Worm (Caenorhabditis elegans) whole organism, L4 larva: ENCODE results near the gene C42D4.13.
A peak's percentile ranks its signal among the peaks of the same experiment; 100 is the strongest.

ENCODE experiments used
- D1046.2 ChIP-seq: fragments of 200-800 bp; sonication (Bioruptor generic); IDR thresholded peaks from 2 replicates; pipeline ENCODE4 v1.3.6; 2022; ENCODE audit warnings: missing genetic modification characterization, missing compliant biosample characterization
- T20F7.1 ChIP-seq: fragments of 200-800 bp; sonication (Bioruptor generic); optimal IDR thresholded peaks from 2 replicates; lab custom pipeline; 2018; ENCODE audit warnings: mild to moderate bottlenecking, missing genetic modification characterization, missing compliant biosample characterization
- Y5F2A.4 ChIP-seq: fragments of 200-800 bp; sonication (Bioruptor generic); optimal IDR thresholded peaks from 2 replicates; lab custom pipeline; 2018; ENCODE audit warnings: mild to moderate bottlenecking, missing genetic modification characterization, missing compliant biosample characterization
- Y75B8A.6 ChIP-seq: fragments of 200-800 bp; sonication (Bioruptor generic); IDR thresholded peaks from 2 replicates; pipeline ENCODE4 v1.3.6; 2022; ENCODE audit warnings: missing genetic modification reagents, missing genetic modification characterization, missing compliant biosample characterization
- aha-1 ChIP-seq: fragments of 150-350 bp; peaks from one replicate; lab custom pipeline; 2014; ENCODE audit warnings: missing biosample characterization, missing genetic modification characterization
- ama-1 ChIP-seq: fragments of 150-350 bp; optimal IDR thresholded peaks from 2 replicates; lab custom pipeline; 2014; ENCODE audit warnings: inconsistent platforms, mixed read lengths
- attf-4 ChIP-seq: sonication (generic microtip); optimal IDR thresholded peaks from 3 replicates; lab custom pipeline; 2017; ENCODE audit warnings: missing biosample characterization, missing genetic modification characterization
- cey-2 ChIP-seq: sonication (generic microtip); optimal IDR thresholded peaks from 3 replicates; lab custom pipeline; 2017; ENCODE audit warnings: missing genetic modification characterization, mild to moderate bottlenecking, missing compliant biosample characterization, antibody characterized with exemption, borderline replicate concordance; ENCODE audit not compliant: insufficient read depth
- ctbp-1 ChIP-seq: fragments of 200-800 bp; sonication (Bioruptor generic); IDR thresholded peaks from 2 replicates; pipeline ENCODE4 v1.3.6; 2022; ENCODE audit warnings: missing genetic modification reagents, missing genetic modification characterization, missing compliant biosample characterization
- daf-16 ChIP-seq, 3 experiments: sonication (generic microtip); optimal IDR thresholded peaks; 2 replicates each; lab custom pipeline; 2016 to 2017; ENCODE audit warnings: missing genetic modification characterization in 3 of 3, missing genetic modification reagents in 3 of 3, mild to moderate bottlenecking in 2 of 3, missing compliant biosample characterization in 2 of 3, missing biosample characterization in 1 of 3, moderate library complexity in 1 of 3
- dpl-1 ChIP-seq: fragments of 150-350 bp; optimal IDR thresholded peaks from 2 replicates; lab custom pipeline; 2014; ENCODE audit warnings: missing biosample characterization, missing genetic modification reagents, missing genetic modification characterization
- duxl-1 ChIP-seq: sonication (generic microtip); optimal IDR thresholded peaks from 2 replicates; lab custom pipeline; 2016; ENCODE audit warnings: mild to moderate bottlenecking, missing genetic modification characterization, moderate library complexity, missing compliant biosample characterization; ENCODE audit not compliant: poor library complexity
- dve-1 ChIP-seq: sonication (generic microtip); optimal IDR thresholded peaks from 2 replicates; lab custom pipeline; 2017; ENCODE audit warnings: antibody characterized with exemption, mild to moderate bottlenecking, missing genetic modification characterization, missing compliant biosample characterization; ENCODE audit not compliant: insufficient read depth
- gei-8 ChIP-seq: fragments of 200-800 bp; sonication (Bioruptor generic); optimal IDR thresholded peaks from 2 replicates; lab custom pipeline; 2018; ENCODE audit warnings: mild to moderate bottlenecking, missing genetic modification characterization, missing compliant biosample characterization
- hlh-11 ChIP-seq: fragments of 200-800 bp; sonication (Bioruptor generic); optimal IDR thresholded peaks from 2 replicates; lab custom pipeline; 2018; ENCODE audit warnings: mild to moderate bottlenecking, missing genetic modification characterization, missing compliant biosample characterization
- hlh-30 ChIP-seq: sonication (generic microtip); optimal IDR thresholded peaks from 2 replicates; lab custom pipeline; 2017; ENCODE audit warnings: antibody characterized with exemption, mild to moderate bottlenecking, missing genetic modification characterization, missing compliant biosample characterization; ENCODE audit not compliant: insufficient read depth
- hmg-1.1 ChIP-seq: fragments of 200-800 bp; sonication (Bioruptor generic); IDR thresholded peaks from 2 replicates; pipeline ENCODE4 v1.3.6; 2022; ENCODE audit warnings: missing genetic modification reagents, missing genetic modification characterization, missing compliant biosample characterization
- jun-1 ChIP-seq: fragments of 150-350 bp; optimal IDR thresholded peaks from 2 replicates; lab custom pipeline; 2014; ENCODE audit warnings: missing biosample characterization, missing genetic modification reagents, missing genetic modification characterization
- lim-7 ChIP-seq: fragments of 200-800 bp; sonication (Bioruptor generic); IDR thresholded peaks from 2 replicates; pipeline ENCODE4 v1.3.6; 2022; ENCODE audit warnings: missing genetic modification characterization, missing compliant biosample characterization
- lin-39 ChIP-seq: fragments of 150-350 bp; optimal IDR thresholded peaks from 2 replicates; lab custom pipeline; 2014; ENCODE audit warnings: missing biosample characterization, missing genetic modification reagents, missing genetic modification characterization
- lsy-2 ChIP-seq, 2 experiments: fragments of 150-350 bp in 1 of 2; sonication (generic microtip) in 1 of 2; optimal IDR thresholded peaks; 2 replicates each; lab custom pipeline; 2014 to 2017; ENCODE audit warnings: missing biosample characterization in 2 of 2, missing genetic modification characterization in 2 of 2
- madf-9 ChIP-seq: fragments of 200-800 bp; sonication (Bioruptor generic); conservative IDR thresholded peaks from 2 replicates; pipeline ENCODE4 v1.3.6; 2022; ENCODE audit warnings: missing genetic modification reagents, missing genetic modification characterization, missing compliant biosample characterization
- mdl-1 ChIP-seq, 2 experiments: fragments of 150-350 bp in 1 of 2; sonication (generic microtip) in 1 of 2; optimal IDR thresholded peaks; 2 replicates each; lab custom pipeline; 2014 to 2017; ENCODE audit warnings: missing biosample characterization in 2 of 2, missing genetic modification characterization in 2 of 2
- mdt-29 ChIP-seq: fragments of 200-800 bp; sonication (Bioruptor generic); IDR thresholded peaks from 2 replicates; pipeline ENCODE4 v1.3.6; 2022; ENCODE audit warnings: missing genetic modification reagents, missing genetic modification characterization, missing compliant biosample characterization
- mxl-2 ChIP-seq: fragments of 200-800 bp; sonication (Bioruptor generic); conservative IDR thresholded peaks from 2 replicates; pipeline ENCODE4 v1.3.6; 2022; ENCODE audit warnings: missing genetic modification reagents, missing genetic modification characterization, missing compliant biosample characterization
- mxl-3 ChIP-seq: fragments of 200-800 bp; sonication (Bioruptor generic); optimal IDR thresholded peaks from 2 replicates; lab custom pipeline; 2018; ENCODE audit warnings: mild to moderate bottlenecking, missing genetic modification characterization, missing compliant biosample characterization
- nhr-41 ChIP-seq: fragments of 200-800 bp; sonication (Bioruptor generic); IDR thresholded peaks from 2 replicates; pipeline ENCODE4 v1.3.6; 2022; ENCODE audit warnings: missing genetic modification reagents, missing genetic modification characterization, missing compliant biosample characterization
- nhr-48 ChIP-seq: sonication (generic microtip); optimal IDR thresholded peaks from 2 replicates; lab custom pipeline; 2016; ENCODE audit warnings: mild to moderate bottlenecking, missing genetic modification characterization, missing compliant biosample characterization
- nhr-76 ChIP-seq: fragments of 150-350 bp; optimal IDR thresholded peaks from 2 replicates; lab custom pipeline; 2014; ENCODE audit warnings: missing biosample characterization, missing genetic modification characterization
- pqm-1 ChIP-seq: sonication (generic microtip); optimal IDR thresholded peaks from 2 replicates; lab custom pipeline; 2017; ENCODE audit warnings: missing biosample characterization, missing genetic modification characterization
- set-16 ChIP-seq: fragments of 200-800 bp; sonication (Bioruptor generic); IDR thresholded peaks from 2 replicates; pipeline ENCODE4 v1.3.6; 2022; ENCODE audit warnings: missing genetic modification reagents, missing genetic modification characterization, missing compliant biosample characterization
- skn-1 ChIP-seq: fragments of 150-350 bp; optimal IDR thresholded peaks from 2 replicates; lab custom pipeline; 2014; ENCODE audit warnings: missing biosample characterization, missing genetic modification characterization
- spr-3 ChIP-seq: fragments of 200-800 bp; sonication (Bioruptor generic); optimal IDR thresholded peaks from 2 replicates; lab custom pipeline; 2018; ENCODE audit warnings: mild to moderate bottlenecking, missing genetic modification characterization, missing compliant biosample characterization
- unc-62 ChIP-seq, 3 experiments: fragments of 150-350 bp in 1 of 3; sonication (generic microtip); optimal IDR thresholded peaks in 2 of 3; peaks in 1 of 3; 1 replicate in 1 of 3; 2 replicates in 2 of 3; lab custom pipeline; 2014 to 2017; ENCODE audit warnings: missing biosample characterization in 3 of 3, missing genetic modification characterization in 3 of 3, missing genetic modification reagents in 3 of 3, missing genotype in 1 of 3
- zag-1 ChIP-seq: fragments of 150-350 bp; optimal IDR thresholded peaks from 2 replicates; lab custom pipeline; 2014; ENCODE audit warnings: missing biosample characterization, missing genetic modification characterization
- zfp-2 ChIP-seq: sonication (generic microtip); optimal IDR thresholded peaks from 2 replicates; lab custom pipeline; 2016; ENCODE audit warnings: mild to moderate bottlenecking, missing genetic modification characterization, missing compliant biosample characterization
- zip-2 ChIP-seq: fragments of 150-350 bp; optimal IDR thresholded peaks from 2 replicates; lab custom pipeline; 2014; ENCODE audit warnings: missing biosample characterization, missing genetic modification characterization

The C42D4.13 gene

DNA sequence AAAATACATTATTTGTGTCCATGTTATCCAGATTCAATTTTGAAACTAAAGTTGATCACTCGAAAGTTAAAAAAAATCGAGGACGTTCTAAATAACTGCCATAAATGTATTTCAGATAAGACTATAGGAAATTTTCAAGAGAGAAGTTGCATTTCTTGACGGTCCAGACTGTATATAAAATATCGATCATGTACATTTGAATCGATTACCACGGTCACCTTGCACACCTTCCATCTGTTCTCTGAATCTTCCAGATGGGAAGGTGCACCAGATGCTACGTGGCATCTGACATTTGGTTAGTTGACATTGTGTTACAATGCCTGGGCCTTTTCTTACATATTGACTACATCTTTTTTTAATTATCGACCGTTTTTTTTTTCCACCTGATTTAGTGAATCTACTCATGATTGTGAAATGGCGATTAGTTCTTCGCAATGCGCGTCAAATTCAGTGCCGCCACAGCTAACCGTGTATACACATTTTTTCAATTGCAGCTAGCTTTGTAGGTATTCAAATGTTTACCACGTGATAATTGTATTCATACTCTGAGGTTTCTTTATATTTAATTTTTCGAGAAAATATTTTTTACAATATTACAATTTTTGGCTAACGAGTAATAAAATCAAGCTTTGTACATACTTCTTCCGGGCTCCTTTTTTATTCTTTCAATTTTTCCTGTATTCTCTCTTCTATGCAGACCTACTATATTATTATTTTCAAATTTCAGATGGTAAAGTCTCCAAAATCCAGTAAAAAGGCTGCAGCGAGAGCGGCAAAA is 19.8 kb downstream of the C42D4.13 start, which contains the start of gene skr-16:
TSS of gene skr-16 (plus strand) at position 728 of the 778 bp plus-strand sequence.
- TF ChIP-seq hlh-30 (tag; lab: Kevin White, UChicago) (peak; percentile 84), skn-1 (no peak), duxl-1 (tag; lab: Kevin White, UChicago) (no peak), aha-1 (tag; lab: Kevin White, UChicago) (peak; percentile 29), dpl-1 (GFP tag; lab: Kevin White, UChicago) (peak; percentile 48), Y5F2A.4 (GFP tag; lab: Kevin White, UChicago) (no peak), zfp-2 (no peak), D1046.2 (GFP tag; lab: Robert Waterston, UW) (no peak), daf-16 (GFP tag; optimal IDR thresholded peaks at IDR 0.05; lab: Kevin White, UChicago) (no peak), daf-16 (tag; optimal IDR thresholded peaks at IDR 0.05; lab: Kevin White, UChicago) (peak; percentile 33), madf-9 (GFP tag; lab: Robert Waterston, UW) (no peak), dve-1 (tag; lab: Kevin White, UChicago) (peak; percentile 45), T20F7.1 (GFP tag; lab: Kevin White, UChicago) (peak; percentile 21), unc-62 (GFP tag; optimal IDR thresholded peaks at IDR 0.05 in 1 of 2; lab: Kevin White, UChicago) (peak in 1 of 2 experiments; percentile 23), unc-62 (tag; optimal IDR thresholded peaks at IDR 0.05; lab: Kevin White, UChicago) (no peak), mdl-1 (tag; optimal IDR thresholded peaks at IDR 0.05; lab: Kevin White, UChicago) (peak in 1 of 2 experiments; percentile 54)

DNA sequence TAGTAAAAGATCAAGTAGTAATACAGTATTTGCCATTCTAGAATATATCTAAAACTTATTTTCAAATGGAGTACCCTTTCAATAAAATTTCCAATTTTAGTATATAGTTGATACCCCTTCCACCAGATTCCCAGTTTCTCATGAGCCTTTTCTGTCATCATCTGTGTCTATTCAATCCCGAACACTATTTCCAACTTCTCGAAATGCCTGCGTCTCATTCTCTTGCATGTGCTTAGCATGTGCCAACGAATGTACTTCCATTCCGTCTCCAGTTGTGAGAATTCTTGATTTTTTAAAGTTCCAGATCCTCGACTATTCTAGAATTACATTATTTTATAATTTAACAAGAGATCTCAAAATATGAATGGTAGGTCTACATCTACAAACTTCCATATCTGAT is 21.4 kb downstream of the C42D4.13 start, which contains the start of gene C42D4.18:
TSS of gene C42D4.18 (plus strand) at position 231 of the 400 bp plus-strand sequence.
- peak in 1 of 2 experiments; percentile 65 for TF ChIP-seq mdl-1 (tag; optimal IDR thresholded peaks at IDR 0.05; lab: Kevin White, UChicago)
- TF ChIP-seq attf-4 (tag; lab: Kevin White, UChicago): no peak
- no peak for TF ChIP-seq ctbp-1 (GFP tag; lab: Robert Waterston, UW)
- no peak for TF ChIP-seq set-16 (GFP tag; lab: Robert Waterston, UW)
- TF ChIP-seq hmg-1.1 (GFP tag; lab: Robert Waterston, UW): peak; percentile 28; the same call in 1 of the 2 replicates
- peak; percentile 29; the same call in 1 of the 2 replicates for TF ChIP-seq mxl-2
- TF ChIP-seq cey-2 (tag; lab: Kevin White, UChicago): no peak
- peak in 1 of 2 experiments; percentile 39 for TF ChIP-seq lsy-2 (tag; optimal IDR thresholded peaks at IDR 0.05; lab: Kevin White, UChicago)
- peak; percentile 5 for TF ChIP-seq mxl-3 (GFP tag; lab: Kevin White, UChicago)
- TF ChIP-seq hlh-30 (tag; lab: Kevin White, UChicago): peak; percentile 86

DNA sequence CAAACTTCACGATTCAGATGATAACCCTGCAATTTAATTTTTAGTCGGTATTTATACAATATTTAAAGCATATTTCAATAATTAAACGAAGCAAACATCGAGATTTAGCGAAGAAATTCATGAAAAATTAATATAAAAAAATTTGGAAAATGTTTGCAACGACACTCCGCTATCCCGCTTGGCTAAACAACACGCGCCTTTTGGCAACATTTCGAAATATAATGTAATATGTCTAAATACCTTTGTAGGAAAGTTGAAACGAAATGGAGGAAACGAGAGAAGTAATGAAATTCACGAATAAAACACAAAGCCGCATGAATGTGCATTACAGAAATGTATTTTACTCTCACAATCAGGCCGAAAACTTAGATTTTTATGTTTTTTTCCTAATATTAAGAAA is 22.2 kb downstream of the C42D4.13 start, which contains the start of gene rpc-1:
TSS of gene rpc-1 (minus strand) at position 26 of the 400 bp plus-strand sequence.
- TF ChIP-seq dpl-1 (GFP tag; lab: Kevin White, UChicago): peak; percentile 69
- TF ChIP-seq pqm-1 (tag; lab: Kevin White, UChicago): no peak
- TF ChIP-seq lin-39: no peak
- peak; percentile 95 for TF ChIP-seq T20F7.1 (GFP tag; lab: Kevin White, UChicago)
- peak; percentile 29 for TF ChIP-seq hlh-30 (tag; lab: Kevin White, UChicago)
- no peak for TF ChIP-seq lim-7 (GFP tag; lab: Robert Waterston, UW)
- TF ChIP-seq nhr-76 (tag; lab: Kevin White, UChicago): no peak
- peak; percentile 86 for TF ChIP-seq zip-2 (tag; lab: Kevin White, UChicago)

DNA sequence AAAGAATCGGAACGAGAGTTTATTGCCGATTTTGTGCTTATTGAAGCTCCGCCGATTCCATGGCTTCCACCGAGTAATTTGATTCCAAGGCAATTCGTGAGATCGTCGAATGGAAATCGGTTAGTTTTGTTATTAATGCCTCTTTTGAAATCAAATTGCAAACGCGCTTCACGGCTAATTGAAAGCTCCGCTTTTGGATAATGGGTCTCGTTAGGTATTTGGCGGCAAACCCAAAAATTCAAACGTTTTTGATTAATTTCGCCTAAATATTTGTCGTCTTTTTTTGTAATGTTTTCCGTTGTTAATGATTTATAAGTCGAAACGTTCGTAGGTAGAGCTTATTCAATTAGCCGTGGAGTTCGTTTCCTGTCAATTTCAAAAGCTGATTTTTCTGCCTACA is 28.3 kb downstream of the C42D4.13 start:
- TF ChIP-seq madf-9 (GFP tag; lab: Robert Waterston, UW) (no peak), dpl-1 (GFP tag; lab: Kevin White, UChicago) (no peak), mdt-29 (GFP tag; lab: Robert Waterston, UW) (no peak), zag-1 (tag; lab: Kevin White, UChicago) (no peak), Y5F2A.4 (GFP tag; lab: Kevin White, UChicago) (no peak), Y75B8A.6 (no peak), nhr-48 (tag; lab: Kevin White, UChicago) (no peak), spr-3 (GFP tag; lab: Kevin White, UChicago) (no peak), jun-1 (tag; lab: Kevin White, UChicago) (no peak), duxl-1 (tag; lab: Kevin White, UChicago) (no peak), nhr-41 (GFP tag; lab: Robert Waterston, UW) (no peak), ama-1 (no peak), gei-8 (no peak), hlh-11 (tag; lab: Kevin White, UChicago) (no peak), aha-1 (tag; lab: Kevin White, UChicago) (no peak), zfp-2 (no peak), lsy-2 (tag; optimal IDR thresholded peaks at IDR 0.05; lab: Kevin White, UChicago) (no peak)
